Worm (Caenorhabditis elegans): ENCODE data around the gene heh-1.

- TF ChIP-seq unc-39 (tag; optimal IDR thresholded peaks at IDR 0.05), result no peak
- TF ChIP-seq elt-1 (tag; optimal IDR thresholded peaks at IDR 0.05; ENCODE audit: borderline replicate concordance, insufficient read depth), result no peak
- TF ChIP-seq lsy-2 (tag; optimal IDR thresholded peaks at IDR 0.05), result no peak
- no peak for TF ChIP-seq ceh-39 (tag; optimal IDR thresholded peaks at IDR 0.05)
- no peak for TF ChIP-seq ztf-11 (tag; optimal IDR thresholded peaks at IDR 0.05)
- TF ChIP-seq ces-1 (GFP tag; optimal IDR thresholded peaks at IDR 0.05), result no peak
- TF ChIP-seq nhr-237 (tag; optimal IDR thresholded peaks at IDR 0.05), result no peak
These were observed 8.7 kb downstream of the heh-1 start for ce11 chrIII:3190660-3191059.

All from whole organism, mixed stage, embryonic.